Fruit fly (Drosophila melanogaster): ENCODE results near the gene Vps45.

Vps45 gene

DNA sequence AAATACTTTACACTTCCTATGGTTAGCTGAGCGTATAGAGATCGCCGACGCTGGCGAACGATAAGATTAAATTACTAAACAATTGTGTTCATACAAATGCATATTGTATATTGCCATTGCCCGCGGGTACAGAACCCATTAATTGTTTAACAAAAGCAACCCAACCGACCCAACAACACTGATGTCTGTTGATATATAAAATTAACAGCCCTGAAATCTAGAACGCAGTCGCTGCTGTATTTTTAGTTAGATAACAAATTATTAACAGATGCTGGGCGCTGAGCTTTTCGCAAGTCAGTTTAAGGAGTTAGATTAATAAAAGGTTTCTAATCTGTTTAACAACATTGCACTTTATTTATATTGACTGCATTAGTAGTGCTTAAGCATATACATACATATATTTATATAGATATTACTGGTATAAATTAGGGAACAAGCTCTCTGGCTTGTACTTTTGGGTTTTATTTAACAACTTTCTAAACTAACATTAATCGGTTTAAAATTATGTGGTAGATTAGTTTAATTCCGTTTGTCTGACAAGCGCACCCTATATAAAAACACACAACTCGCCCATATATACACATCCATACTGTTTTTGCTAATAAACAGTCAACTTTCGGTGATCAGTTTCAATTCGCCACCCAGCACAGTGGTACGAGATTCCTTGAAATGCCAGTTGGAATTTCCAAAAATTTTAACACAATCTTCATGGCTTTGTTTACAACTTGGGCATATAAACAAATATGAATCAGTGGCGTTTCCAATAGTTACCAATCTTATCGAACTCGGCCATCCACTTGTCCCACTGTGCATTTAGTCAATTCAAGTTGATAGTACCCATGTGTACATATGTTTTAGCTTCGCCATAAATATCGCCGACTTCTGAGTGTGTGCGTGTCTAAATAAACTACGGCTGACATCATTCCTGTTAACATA is 35.5 kb upstream of the Vps45 start (continued):
- TF ChIP-seq sc (optimal IDR thresholded peaks at IDR 0.05) = no peak
- peak; percentile 17 for TF ChIP-seq sc (GFP tag; optimal IDR thresholded peaks at IDR 0.05)
- peak; percentile 91 for TF ChIP-seq tgo (GFP tag; IDR thresholded peaks at IDR 0.05)
- peak; percentile 82 for TF ChIP-seq Sox102F (GFP tag; optimal IDR thresholded peaks at IDR 0.05)
- peak; percentile 49 for TF ChIP-seq CG2875 (GFP tag; optimal IDR thresholded peaks at IDR 0.05)
- TF ChIP-seq Drgx (GFP tag; IDR thresholded peaks at IDR 0.05) = peak; percentile 96
- peak; percentile 86 for TF ChIP-seq CG10654 (GFP tag; optimal IDR thresholded peaks at IDR 0.05)
- peak; percentile 77; the same call in 2 of the 3 replicates for TF ChIP-seq CG11560 (tag; IDR thresholded peaks at IDR 0.05)
- no peak for TF ChIP-seq gt (GFP tag; IDR thresholded peaks at IDR 0.05)
- TF ChIP-seq tna (GFP tag; IDR thresholded peaks at IDR 0.05; ENCODE audit: partially characterized antibody) = peak; percentile 30; the same call in 1 of the 2 replicates
- peak; percentile 73 for TF ChIP-seq CG9609 (GFP tag; optimal IDR thresholded peaks at IDR 0.05)
- TF ChIP-seq CG9932 (GFP tag; IDR thresholded peaks at IDR 0.05) = peak; percentile 91
- peak; percentile 12; the same call in 1 of the 2 replicates for TF ChIP-seq CG4360 (GFP tag; IDR thresholded peaks at IDR 0.05)
- peak; percentile 52 for TF ChIP-seq CG5180 (GFP tag; optimal IDR thresholded peaks at IDR 0.05)
- TF ChIP-seq CG34376 (GFP tag; optimal IDR thresholded peaks at IDR 0.05) = peak; percentile 91
- TF ChIP-seq gce (GFP tag; IDR thresholded peaks at IDR 0.05) = peak; percentile 82; the same call in 2 of the 3 replicates
- peak; percentile 19 for TF ChIP-seq CG3838 (GFP tag; optimal IDR thresholded peaks at IDR 0.05)
- no peak for TF ChIP-seq CG10431 (GFP tag; optimal IDR thresholded peaks at IDR 0.05)
- peak; percentile 95 for TF ChIP-seq Antp (GFP tag; optimal IDR thresholded peaks at IDR 0.05)
- peak; percentile 71 for TF ChIP-seq CG12391 (tag; optimal IDR thresholded peaks at IDR 0.05)
- TF ChIP-seq jigr1 (GFP tag; IDR thresholded peaks at IDR 0.05) = peak; percentile 66; the same call in 1 of the 3 replicates
- peak; percentile 63 for TF ChIP-seq sima (GFP tag; optimal IDR thresholded peaks at IDR 0.05)
- TF ChIP-seq CG3726 (GFP tag; IDR thresholded peaks at IDR 0.05) = peak; percentile 86
- TF ChIP-seq CG11093 (GFP tag; IDR thresholded peaks at IDR 0.05) = peak; percentile 66; the same call in 2 of the 3 replicates
- TF ChIP-seq croc (GFP tag; conservative IDR thresholded peaks at IDR 0.05) = no peak; the same call in 2 of the 3 replicates
- TF ChIP-seq stc (GFP tag; IDR thresholded peaks at IDR 0.05) = peak; percentile 90
- peak; percentile 76 for TF ChIP-seq CG17328 (GFP tag; IDR thresholded peaks at IDR 0.05)
- TF ChIP-seq Optix (GFP tag; IDR thresholded peaks at IDR 0.05) = peak; percentile 74
- TF ChIP-seq Gug (GFP tag; IDR thresholded peaks at IDR 0.05) = peak; percentile 92
- peak; percentile 89 for TF ChIP-seq CG6854 (GFP tag; optimal IDR thresholded peaks at IDR 0.05)
- peak; percentile 76 for TF ChIP-seq CG3847 (GFP tag; IDR thresholded peaks at IDR 0.05)
- TF ChIP-seq CG13123 (GFP tag; optimal IDR thresholded peaks at IDR 0.05) = peak; percentile 48
- no peak for TF ChIP-seq Vsx1 (GFP tag; optimal IDR thresholded peaks at IDR 0.05)
- TF ChIP-seq Ravus (GFP tag; IDR thresholded peaks at IDR 0.05) = peak; percentile 84
- no peak for TF ChIP-seq Tbp (GFP tag; optimal IDR thresholded peaks at IDR 0.05)
- peak; percentile 75 for TF ChIP-seq phol (tag; optimal IDR thresholded peaks at IDR 0.05)
- no peak for TF ChIP-seq dmrt99B (tag; optimal IDR thresholded peaks at IDR 0.05)
- TF ChIP-seq CG10565 (GFP tag; optimal IDR thresholded peaks at IDR 0.05) = peak; percentile 58
- TF ChIP-seq tap (tag; optimal IDR thresholded peaks at IDR 0.05) = peak; percentile 86
- TF ChIP-seq CG7556 (GFP tag; optimal IDR thresholded peaks at IDR 0.05) = peak; percentile 80
- TF ChIP-seq Atf6 (GFP tag; IDR thresholded peaks at IDR 0.05) = peak; percentile 87
- TF ChIP-seq CrebB (tag; optimal IDR thresholded peaks at IDR 0.05) = peak; percentile 75
- peak; percentile 52 for TF ChIP-seq run (tag; optimal IDR thresholded peaks at IDR 0.05)
- peak; percentile 98 for TF ChIP-seq lab (GFP tag; optimal IDR thresholded peaks at IDR 0.05)
- TF ChIP-seq cato (GFP tag; optimal IDR thresholded peaks at IDR 0.05; ENCODE audit: borderline replicate concordance) = no peak
- peak; percentile 73; the same call in 2 of the 3 replicates for TF ChIP-seq CG7357 (GFP tag; IDR thresholded peaks at IDR 0.05)
- peak; percentile 92 for TF ChIP-seq unpg (GFP tag; optimal IDR thresholded peaks at IDR 0.05)
- TF ChIP-seq CG17612 (GFP tag; IDR thresholded peaks at IDR 0.05) = peak; percentile 77
- peak; percentile 78 for TF ChIP-seq fd3F (GFP tag; optimal IDR thresholded peaks at IDR 0.05)

Measured in whole organism, embryonic.